Worm (Caenorhabditis elegans): ENCODE data around the gene W01B6.5.

DNA sequence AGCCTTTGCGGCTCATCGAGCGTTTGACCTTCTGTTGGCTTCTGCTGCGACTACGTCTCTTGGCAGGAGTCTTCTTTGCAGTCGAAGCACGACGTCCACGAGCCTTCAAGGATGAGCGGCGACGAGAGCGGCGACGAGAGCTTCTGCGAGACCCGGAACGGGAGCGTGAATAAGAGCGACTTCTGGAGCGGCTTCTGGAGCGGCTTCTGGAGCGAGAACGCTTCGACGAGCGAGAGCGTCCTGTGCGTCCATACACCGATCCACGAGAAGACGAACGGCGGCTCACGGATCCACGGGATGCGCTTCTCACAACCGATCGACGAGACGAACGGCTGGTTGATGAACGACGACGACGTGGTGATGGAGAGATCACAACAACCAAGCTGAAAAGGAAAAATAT, 34.9 kb downstream of the W01B6.5 start:
- no peak for TF ChIP-seq ama-1 (optimal IDR thresholded peaks at IDR 0.05)
- no peak for TF ChIP-seq sea-1 (GFP tag; conservative IDR thresholded peaks at IDR 0.05)
- TF ChIP-seq F13C5.2 (tag; optimal IDR thresholded peaks at IDR 0.05), result no peak
- TF ChIP-seq hnd-1 (tag; optimal IDR thresholded peaks at IDR 0.05), result no peak
- no peak for TF ChIP-seq ceh-36 (tag; optimal IDR thresholded peaks at IDR 0.05)

All from whole organism, early embryonic.